Fruit fly (Drosophila melanogaster): ENCODE measurements around the gene CG7382.
A peak's percentile ranks its signal among the peaks of the same experiment; 100 is the strongest.

CG7382 gene

DNA sequence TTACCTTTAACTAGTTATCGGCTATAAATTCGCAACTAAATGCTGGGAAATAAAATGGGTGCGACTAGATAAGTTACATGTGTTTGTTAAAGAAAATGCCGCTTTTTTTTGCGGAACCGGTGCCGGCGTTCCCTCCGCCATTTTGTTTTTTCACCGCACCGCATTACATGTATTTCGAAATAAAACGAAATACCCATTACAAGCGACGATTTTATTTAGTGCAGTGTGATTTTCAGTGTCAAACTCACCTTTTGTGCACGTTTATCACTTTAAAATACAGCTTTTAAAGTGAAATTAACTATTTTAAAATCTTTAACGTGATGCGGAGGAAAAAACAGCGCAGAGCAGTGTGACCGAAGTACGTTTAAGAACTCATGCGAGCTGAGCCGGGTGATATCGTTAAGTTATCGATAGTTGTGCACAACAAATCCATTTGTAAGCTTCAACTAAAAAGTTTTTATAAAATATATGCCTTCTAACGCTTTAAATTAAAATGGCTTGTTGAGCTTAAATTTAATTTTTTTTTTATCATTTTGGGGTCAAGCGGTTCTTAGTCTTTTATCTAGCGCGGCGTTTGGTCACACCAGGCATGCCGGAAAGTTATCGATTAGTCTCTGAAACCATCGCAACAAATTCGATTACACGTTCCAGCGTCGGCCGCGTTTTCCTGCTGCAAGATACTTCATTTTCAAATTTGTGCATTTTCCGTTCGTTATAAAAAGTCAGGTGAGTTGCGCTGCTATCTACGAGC is 22.4 kb upstream of the CG7382 start, which contains the start of the genes Hel25E and Lam:
Gene Hel25E (minus strand): TSS at position 380 of the 751 bp plus-strand sequence.
Gene Lam (plus strand): TSS at position 546 of the 751 bp plus-strand sequence.
- TF ChIP-seq br (GFP tag; optimal IDR thresholded peaks at IDR 0.05) = no peak
- no peak for TF ChIP-seq pan (optimal IDR thresholded peaks at IDR 0.05)
- TF ChIP-seq Vsx2 (GFP tag; optimal IDR thresholded peaks at IDR 0.05; ENCODE audit: partially characterized antibody) = no peak
- TF ChIP-seq Jra (GFP tag; optimal IDR thresholded peaks at IDR 0.05) = no peak
- TF ChIP-seq ey (GFP tag; optimal IDR thresholded peaks at IDR 0.05) = no peak
- no peak for TF ChIP-seq foxo (GFP tag; optimal IDR thresholded peaks at IDR 0.05)
- TF ChIP-seq Dfd (GFP tag; optimal IDR thresholded peaks at IDR 0.05) = no peak
- TF ChIP-seq Hr83 (GFP tag; optimal IDR thresholded peaks at IDR 0.05; ENCODE audit: poor library complexity, severe bottlenecking) = no peak
- TF ChIP-seq Hnf4 (GFP tag; optimal IDR thresholded peaks at IDR 0.05) = no peak
- no peak for TF ChIP-seq tai (GFP tag; optimal IDR thresholded peaks at IDR 0.05)

DNA sequence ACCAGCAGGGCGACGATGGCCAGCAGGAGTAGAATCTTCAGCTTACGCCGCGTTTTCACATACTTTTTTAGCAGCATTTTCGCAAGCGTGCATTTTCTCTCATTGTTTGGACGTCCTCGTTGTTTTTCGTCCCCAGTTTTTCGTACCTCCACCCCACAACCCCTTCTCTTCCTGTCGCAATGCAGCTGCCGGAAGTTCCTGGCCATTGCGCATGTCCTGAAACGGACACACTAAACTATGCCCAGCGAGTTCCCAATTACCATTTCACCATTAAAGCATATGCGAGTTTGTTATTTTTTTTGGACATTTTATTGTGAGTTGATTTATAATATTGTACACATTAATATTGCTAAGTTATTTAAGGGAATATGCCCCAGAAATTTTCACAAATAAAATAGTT is 19.3 kb upstream of the CG7382 start, which contains the start of gene CG14015:
Gene CG14015 (minus strand): TSS at position 163 of the 400 bp plus-strand sequence.
- TF ChIP-seq woc (GFP tag; optimal IDR thresholded peaks at IDR 0.05) (no peak), pan (optimal IDR thresholded peaks at IDR 0.05) (no peak), Vsx2 (GFP tag; optimal IDR thresholded peaks at IDR 0.05; ENCODE audit: partially characterized antibody) (no peak), dsf (GFP tag; optimal IDR thresholded peaks at IDR 0.05; ENCODE audit: borderline replicate concordance) (no peak), brk (GFP tag; optimal IDR thresholded peaks at IDR 0.05) (no peak), Mio (GFP tag; optimal IDR thresholded peaks at IDR 0.05) (no peak), CG9705 (GFP tag; optimal IDR thresholded peaks at IDR 0.05) (no peak)

DNA sequence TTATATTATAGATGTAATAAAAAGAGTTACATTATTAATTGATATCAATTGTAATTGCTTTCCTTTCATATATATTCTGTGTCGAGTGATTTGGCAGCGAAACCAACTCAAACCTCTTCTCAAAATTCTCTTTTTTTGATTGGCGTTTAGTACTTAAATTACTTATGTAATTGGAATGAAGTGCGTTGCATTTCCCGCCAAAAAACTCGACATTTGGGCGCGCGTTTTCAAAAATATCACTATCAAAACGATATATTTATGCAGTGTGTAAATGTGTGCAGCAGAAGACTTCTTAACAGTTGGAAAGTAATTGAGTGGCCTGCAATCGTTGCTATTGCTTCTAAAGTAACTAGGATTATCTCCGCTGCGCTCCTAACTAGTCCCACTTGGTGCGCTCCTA is 17.4 kb upstream of the CG7382 start:
- no peak for TF ChIP-seq tai (GFP tag; optimal IDR thresholded peaks at IDR 0.05)

DNA sequence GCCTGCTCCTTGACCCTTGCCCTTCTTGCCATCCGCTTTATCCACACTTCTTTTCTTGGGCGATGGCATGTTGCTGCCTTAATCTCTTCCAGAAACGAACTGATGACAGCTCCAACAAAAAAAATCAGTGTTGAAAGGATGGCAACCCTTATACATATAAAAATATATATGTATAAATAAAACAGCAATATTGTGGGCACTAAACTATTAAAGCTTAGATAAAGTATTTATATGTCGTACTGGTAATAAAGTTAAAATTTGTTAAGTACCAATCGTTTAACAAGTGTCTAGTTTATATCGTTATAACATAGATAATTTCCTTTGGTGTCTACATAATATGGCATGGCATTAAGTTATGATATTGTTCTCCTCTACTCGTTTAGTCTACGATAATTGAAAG is 17.0 kb upstream of the CG7382 start, which contains the start of gene tomb:
Gene tomb (minus strand): TSS at position 101 of the 400 bp plus-strand sequence.
- TF ChIP-seq jim (GFP tag; optimal IDR thresholded peaks at IDR 0.05) = no peak
- TF ChIP-seq lola (GFP tag; optimal IDR thresholded peaks at IDR 0.05) = no peak

DNA sequence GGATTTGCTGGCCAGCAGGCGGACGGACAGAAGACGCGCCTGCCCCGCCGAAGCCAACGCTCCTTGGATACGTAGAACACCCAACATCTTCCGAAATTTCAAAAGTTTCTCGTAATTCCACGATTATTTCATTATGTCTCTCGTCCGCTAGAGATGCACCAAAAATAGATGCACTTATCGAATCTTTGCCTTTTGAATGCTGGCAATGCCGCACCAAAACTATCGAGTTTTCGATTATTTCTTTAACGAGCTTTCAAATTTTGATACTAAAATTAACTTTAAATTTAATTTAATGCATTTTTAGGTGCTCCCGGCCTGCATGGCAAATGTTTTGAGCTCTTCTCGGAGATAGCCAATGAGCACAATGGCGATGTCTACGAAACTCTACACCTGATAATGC is 12.4 kb upstream of the CG7382 start, which contains the start of gene Coq6:
Gene Coq6 (minus strand): TSS at position 163 of the 400 bp plus-strand sequence.
- TF ChIP-seq brk (GFP tag; optimal IDR thresholded peaks at IDR 0.05) (no peak), Hr83 (GFP tag; optimal IDR thresholded peaks at IDR 0.05; ENCODE audit: poor library complexity, severe bottlenecking) (peak; percentile 80)

DNA sequence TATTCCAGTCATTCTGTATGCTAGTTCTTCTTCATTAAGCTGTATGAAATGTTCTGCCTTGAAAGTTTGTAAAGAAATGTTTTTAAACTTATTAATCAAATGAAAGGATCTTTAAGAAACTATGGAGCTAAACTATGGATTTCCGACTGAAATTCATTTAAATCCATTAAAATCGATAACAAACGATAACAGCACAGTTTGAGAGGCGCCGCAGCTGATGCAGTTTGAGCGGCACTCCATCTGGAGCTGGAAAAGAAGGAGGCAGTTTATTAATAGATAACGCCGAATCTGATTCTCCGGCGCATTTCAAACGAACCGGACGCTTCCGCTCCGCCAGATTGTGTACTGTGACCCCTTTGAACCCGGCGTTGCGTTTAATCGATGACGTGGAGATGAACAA is 8.2 kb upstream of the CG7382 start, which contains the start of gene CG31915:
Gene CG31915 (plus strand): TSS at position 263 of the 400 bp plus-strand sequence.
- TF ChIP-seq CG32264 (GFP tag; optimal IDR thresholded peaks at IDR 0.05) (no peak), woc (GFP tag; optimal IDR thresholded peaks at IDR 0.05) (no peak), Rel (GFP tag; optimal IDR thresholded peaks at IDR 0.05) (no peak), Rel (tag; optimal IDR thresholded peaks at IDR 0.05) (no peak), rgr (GFP tag; optimal IDR thresholded peaks at IDR 0.05) (no peak), Myc (optimal IDR thresholded peaks at IDR 0.05) (peak; percentile 76), psq (GFP tag; optimal IDR thresholded peaks at IDR 0.05) (no peak), dsf (GFP tag; optimal IDR thresholded peaks at IDR 0.05; ENCODE audit: borderline replicate concordance) (no peak)

DNA sequence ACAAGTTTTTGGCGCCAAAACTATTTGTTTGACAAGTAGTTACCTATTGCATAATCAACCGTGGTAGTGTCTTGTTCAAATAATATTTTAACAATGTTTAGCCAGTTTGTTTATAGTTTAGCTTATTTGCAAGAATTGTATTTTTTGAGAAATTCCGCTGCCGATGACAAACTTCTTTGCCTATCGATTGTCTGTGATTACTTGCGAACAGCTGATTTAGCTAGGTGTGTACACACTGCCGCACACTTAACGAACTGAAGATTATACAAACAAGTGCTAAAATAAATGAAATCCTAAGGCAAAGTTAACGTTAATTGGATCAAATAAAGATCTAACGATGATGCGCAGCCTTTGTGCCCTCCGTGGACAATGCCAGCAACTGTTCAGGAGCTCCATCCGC is 7.0 kb upstream of the CG7382 start, which contains the start of gene Cox11:
Gene Cox11 (plus strand): TSS at position 220 of the 400 bp plus-strand sequence.
- TF ChIP-seq GATAd (GFP tag; optimal IDR thresholded peaks at IDR 0.05) (no peak), Sp1 (GFP tag; optimal IDR thresholded peaks at IDR 0.05) (no peak), h (GFP tag; optimal IDR thresholded peaks at IDR 0.05) (no peak), woc (GFP tag; optimal IDR thresholded peaks at IDR 0.05) (no peak), CrebA (GFP tag; optimal IDR thresholded peaks at IDR 0.05; ENCODE audit: borderline replicate concordance) (no peak), CG9705 (GFP tag; optimal IDR thresholded peaks at IDR 0.05) (no peak), Dif (GFP tag; optimal IDR thresholded peaks at IDR 0.05; ENCODE audit: partially characterized antibody) (no peak), ey (GFP tag; optimal IDR thresholded peaks at IDR 0.05) (no peak), Myc (optimal IDR thresholded peaks at IDR 0.05) (no peak), Jra (GFP tag; optimal IDR thresholded peaks at IDR 0.05) (no peak), lola (GFP tag; optimal IDR thresholded peaks at IDR 0.05) (no peak), sv (GFP tag; optimal IDR thresholded peaks at IDR 0.05) (no peak), brk (GFP tag; optimal IDR thresholded peaks at IDR 0.05) (no peak)

Measured in whole organism, wandering third instar larva.